Worm (Caenorhabditis elegans): ENCODE measurements around the gene T10G3.8.

The T10G3.8 gene

ce11 chrV:13506321-13506720 is 30.1 kb upstream of the T10G3.8 start, which contains the start of gene R11G10.4 (continued):
- TF ChIP-seq T23F11.4 (GFP tag; optimal IDR thresholded peaks at IDR 0.05): no peak

DNA sequence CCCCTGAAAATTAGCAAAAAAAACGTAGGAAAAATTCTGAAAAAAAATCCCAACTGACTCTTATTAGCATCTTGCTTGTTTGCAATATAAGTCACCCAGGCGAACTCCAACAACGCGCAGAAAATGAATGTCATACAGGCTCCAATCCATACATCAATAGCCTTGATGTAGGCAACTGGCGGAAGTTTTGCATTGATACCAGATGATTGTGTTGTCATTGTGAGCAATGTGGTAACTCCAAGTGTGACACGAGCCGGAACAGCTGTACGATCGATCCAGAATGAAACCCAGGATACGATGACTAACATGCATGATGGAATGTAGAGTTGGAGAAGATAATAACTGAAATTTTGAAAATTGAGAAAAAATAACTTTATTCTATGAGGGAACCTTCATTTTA is 23.0 kb upstream of the T10G3.8 start:
- TF ChIP-seq ets-4 (tag; optimal IDR thresholded peaks at IDR 0.05): no peak
- no peak for TF ChIP-seq sdc-2 (tag; optimal IDR thresholded peaks at IDR 0.05)
- TF ChIP-seq ceh-45 (GFP tag; IDR thresholded peaks at IDR 0.05): no peak
- no peak for TF ChIP-seq elt-2 (tag; optimal IDR thresholded peaks at IDR 0.05)
- TF ChIP-seq lim-6 (tag; optimal IDR thresholded peaks at IDR 0.05): no peak
- no peak for TF ChIP-seq ceh-30 (tag; optimal IDR thresholded peaks at IDR 0.05)

DNA sequence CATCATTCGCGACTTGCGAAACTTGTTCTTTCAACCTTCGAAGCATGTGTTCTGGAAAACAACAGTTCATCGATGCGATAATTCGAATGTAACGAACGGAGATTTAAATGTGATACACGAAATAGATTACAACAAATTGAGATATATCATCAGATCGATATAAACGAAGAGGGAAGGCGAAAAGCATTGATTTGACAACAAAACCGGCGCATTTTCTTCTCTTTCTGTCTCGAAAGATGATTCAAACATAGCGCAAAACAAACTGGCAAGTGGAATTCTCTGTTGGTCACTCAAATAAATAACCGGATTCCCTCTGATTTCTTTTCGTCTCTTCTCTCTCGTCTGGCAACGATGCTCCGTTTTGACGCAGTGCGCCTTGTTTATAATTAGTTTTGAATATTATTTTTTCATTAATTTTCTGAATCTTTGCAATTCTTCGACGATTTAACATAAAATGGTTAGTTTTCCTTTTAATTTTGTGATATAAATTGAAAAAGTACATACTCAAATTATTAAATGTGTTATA is 21.1 kb upstream of the T10G3.8 start, which contains the start of the genes eea-1 and gut-2:
Gene eea-1, minus strand, starts transcription at position 51 of the 526 bp plus-strand sequence.
Gene gut-2, plus strand, starts transcription at position 369 of the 526 bp plus-strand sequence.
- TF ChIP-seq unc-55 (GFP tag; optimal IDR thresholded peaks at IDR 0.05) (peak; percentile 25), ceh-31 (tag; optimal IDR thresholded peaks at IDR 0.05) (peak; percentile 17), hlh-6 (tag; optimal IDR thresholded peaks at IDR 0.05) (no peak), nfya-1 (tag; optimal IDR thresholded peaks at IDR 0.05) (peak; percentile 49), ceh-14 (tag; optimal IDR thresholded peaks at IDR 0.05) (peak; percentile 15), npax-4 (tag; optimal IDR thresholded peaks at IDR 0.05) (no peak)

DNA sequence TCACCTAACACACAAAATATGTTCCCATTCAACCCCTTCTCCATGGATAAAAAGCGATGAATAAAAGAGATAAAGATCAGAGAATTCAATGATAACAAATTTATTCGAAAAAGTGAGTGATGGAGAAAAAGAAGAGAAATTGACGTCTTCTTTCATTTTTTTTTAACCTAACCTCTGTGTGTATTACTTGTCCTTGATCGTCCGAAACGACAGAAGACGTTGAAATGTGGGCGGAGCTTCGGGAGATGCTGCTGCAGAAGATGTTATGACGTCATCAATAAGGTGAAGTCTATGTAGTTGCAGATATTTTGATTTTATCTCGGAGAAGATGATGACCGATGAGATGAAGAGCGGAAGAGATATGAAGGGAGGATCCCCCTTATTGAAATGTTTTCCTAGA is 13.6 kb upstream of the T10G3.8 start, which contains the start of gene T10G3.3:
Gene T10G3.3, minus strand, starts transcription at position 370 of the 400 bp plus-strand sequence.
- TF ChIP-seq ceh-45 (GFP tag; IDR thresholded peaks at IDR 0.05) (no peak), pha-4 (tag; optimal IDR thresholded peaks at IDR 0.05) (no peak), unc-3 (GFP tag; conservative IDR thresholded peaks at IDR 0.05) (no peak), unc-3 (tag; optimal IDR thresholded peaks at IDR 0.05) (no peak), ztf-16 (tag; optimal IDR thresholded peaks at IDR 0.05) (no peak), npax-4 (tag; optimal IDR thresholded peaks at IDR 0.05) (no peak), sox-4 (tag; optimal IDR thresholded peaks at IDR 0.05) (no peak), fax-1 (tag; optimal IDR thresholded peaks at IDR 0.05) (no peak), lim-6 (tag; optimal IDR thresholded peaks at IDR 0.05) (no peak), eyg-1 (tag; optimal IDR thresholded peaks at IDR 0.05) (no peak), pqm-1 (tag; optimal IDR thresholded peaks at IDR 0.05) (no peak), mec-3 (tag; optimal IDR thresholded peaks at IDR 0.05; ENCODE audit: borderline replicate concordance) (no peak), pros-1 (tag; optimal IDR thresholded peaks at IDR 0.05) (no peak), che-1 (tag; optimal IDR thresholded peaks at IDR 0.05) (no peak), K02D7.2 (tag; optimal IDR thresholded peaks at IDR 0.05) (no peak), sox-2 (GFP tag; IDR thresholded peaks at IDR 0.05) (no peak), syd-9 (tag; optimal IDR thresholded peaks at IDR 0.05) (no peak), ceh-30 (tag; optimal IDR thresholded peaks at IDR 0.05) (no peak)

- TF ChIP-seq hlh-15 (tag; optimal IDR thresholded peaks at IDR 0.05) (no peak), hlh-8 (tag; optimal IDR thresholded peaks at IDR 0.05) (no peak), pax-1 (tag; optimal IDR thresholded peaks at IDR 0.05) (no peak), pqm-1 (tag; optimal IDR thresholded peaks at IDR 0.05) (no peak), sox-2 (GFP tag; IDR thresholded peaks at IDR 0.05) (no peak), T23F11.4 (GFP tag; optimal IDR thresholded peaks at IDR 0.05) (no peak), ceh-30 (tag; optimal IDR thresholded peaks at IDR 0.05) (no peak), fax-1 (tag; optimal IDR thresholded peaks at IDR 0.05) (no peak), unc-86 (tag; optimal IDR thresholded peaks at IDR 0.05) (no peak), nhr-232 (tag; optimal IDR thresholded peaks at IDR 0.05) (no peak), fkh-6 (tag; optimal IDR thresholded peaks at IDR 0.05) (no peak), elt-2 (tag; optimal IDR thresholded peaks at IDR 0.05) (no peak), pag-3 (tag; optimal IDR thresholded peaks at IDR 0.05; ENCODE audit: borderline replicate concordance) (no peak), ama-1 (optimal IDR thresholded peaks at IDR 0.05) (no peak), ceh-34 (tag; optimal IDR thresholded peaks at IDR 0.05) (no peak), ref-2 (tag; optimal IDR thresholded peaks at IDR 0.05) (no peak), pat-9 (tag; optimal IDR thresholded peaks at IDR 0.05) (no peak), ttx-3 (tag; optimal IDR thresholded peaks at IDR 0.05) (no peak), ztf-16 (tag; optimal IDR thresholded peaks at IDR 0.05) (no peak), K09A11.1 (tag; optimal IDR thresholded peaks at IDR 0.05; ENCODE audit: insufficient read depth) (no peak)
Observed at ce11 chrV:13488297-13488803, 12.1 kb upstream of the T10G3.8 start.
